Worm (Caenorhabditis elegans): ENCODE data around the gene K08H2.2.

Gene K08H2.2

ce11 chrX:13238197-13238596 is 3.4 kb upstream of the K08H2.2 start, which contains the start of gene K08H2.4:
Gene K08H2.4 (plus strand): TSS chrX:13238497.
- TF ChIP-seq dox-1 (GFP tag; IDR thresholded peaks at IDR 0.05): no peak

- TF ChIP-seq nhr-179 (tag; optimal IDR thresholded peaks at IDR 0.05) (no peak), aptf-3 (GFP tag; IDR thresholded peaks at IDR 0.05) (no peak), F57A8.1 (GFP tag; optimal IDR thresholded peaks at IDR 0.05) (no peak), unc-130 (GFP tag; optimal IDR thresholded peaks at IDR 0.05) (no peak), somi-1 (GFP tag; optimal IDR thresholded peaks at IDR 0.05) (no peak), snpc-4 (GFP tag; optimal IDR thresholded peaks at IDR 0.05) (no peak), snpc-4 (tag; optimal IDR thresholded peaks at IDR 0.05) (no peak), D2030.7 (GFP tag; IDR thresholded peaks at IDR 0.05) (no peak), mes-4 (tag; optimal IDR thresholded peaks at IDR 0.05) (no peak), lsl-1 (GFP tag; optimal IDR thresholded peaks at IDR 0.05) (no peak), B0336.3 (GFP tag; IDR thresholded peaks at IDR 0.05) (no peak), pha-4 (tag; optimal IDR thresholded peaks at IDR 0.05) (no peak), nfyb-1 (GFP tag; IDR thresholded peaks at IDR 0.05) (no peak), ekl-4 (GFP tag; IDR thresholded peaks at IDR 0.05) (no peak), madf-6 (GFP tag; IDR thresholded peaks at IDR 0.05) (no peak)
These were observed 2.3 kb upstream of the K08H2.2 start, which contains the start of gene K08H2.3 for ce11 chrX:13237102-13237501. Gene K08H2.3 (plus strand): TSS chrX:13237402.

- no peak for TF ChIP-seq ztf-18 (tag; optimal IDR thresholded peaks at IDR 0.05)
- TF ChIP-seq snpc-3.4 (tag; optimal IDR thresholded peaks at IDR 0.05): no peak
- TF ChIP-seq nhr-120 (GFP tag; IDR thresholded peaks at IDR 0.05): no peak
- TF ChIP-seq F55B11.4 (tag; optimal IDR thresholded peaks at IDR 0.05; ENCODE audit: borderline replicate concordance, insufficient read depth): no peak
- TF ChIP-seq lir-1 (GFP tag; conservative IDR thresholded peaks at IDR 0.05): no peak
- TF ChIP-seq sea-2 (GFP tag; IDR thresholded peaks at IDR 0.05): no peak
- TF ChIP-seq attf-5 (GFP tag; optimal IDR thresholded peaks at IDR 0.05): no peak
- no peak for TF ChIP-seq nhr-90 (tag; optimal IDR thresholded peaks at IDR 0.05)
- TF ChIP-seq lsy-27 (tag; optimal IDR thresholded peaks at IDR 0.05; ENCODE audit: borderline replicate concordance, insufficient read depth): no peak
- no peak for TF ChIP-seq atf-7 (tag; optimal IDR thresholded peaks at IDR 0.05)
- no peak for TF ChIP-seq egl-18 (GFP tag; IDR thresholded peaks at IDR 0.05)
- no peak for TF ChIP-seq dox-1 (GFP tag; IDR thresholded peaks at IDR 0.05)
- no peak for TF ChIP-seq hrde-1 (tag; optimal IDR thresholded peaks at IDR 0.05; ENCODE audit: borderline replicate concordance)
- no peak for TF ChIP-seq ama-1 (optimal IDR thresholded peaks at IDR 0.05)
- no peak for TF ChIP-seq ama-1 (GFP tag; optimal IDR thresholded peaks at IDR 0.05)
- TF ChIP-seq attf-3 (GFP tag; conservative IDR thresholded peaks at IDR 0.05): no peak
- no peak for TF ChIP-seq aptf-3 (GFP tag; IDR thresholded peaks at IDR 0.05)
- no peak for TF ChIP-seq unc-130 (GFP tag; optimal IDR thresholded peaks at IDR 0.05)
These were observed 2.5 kb downstream of the K08H2.2 start, which contains the start of gene bgnt-1.5 for ce11 chrX:13232259-13232658. Gene bgnt-1.5 (minus strand): TSS chrX:13232359.

- TF ChIP-seq C06A6.2 (GFP tag; conservative IDR thresholded peaks at IDR 0.05): no peak
- no peak for TF ChIP-seq mxl-1 (tag; optimal IDR thresholded peaks at IDR 0.05)
- no peak for TF ChIP-seq hlh-26 (GFP tag; conservative IDR thresholded peaks at IDR 0.05)
- no peak for TF ChIP-seq ztf-22 (GFP tag; optimal IDR thresholded peaks at IDR 0.05)
- no peak for TF ChIP-seq F55B11.4 (tag; optimal IDR thresholded peaks at IDR 0.05; ENCODE audit: borderline replicate concordance, insufficient read depth)
- TF ChIP-seq tlf-1 (GFP tag; optimal IDR thresholded peaks at IDR 0.05): no peak
- no peak for TF ChIP-seq Y56A3A.18 (GFP tag; IDR thresholded peaks at IDR 0.05)
- no peak for TF ChIP-seq ztf-18 (tag; optimal IDR thresholded peaks at IDR 0.05)
These were observed 7.0 kb downstream of the K08H2.2 start for ce11 chrX:13227778-13228177.

All from whole organism, young adult.